Worm (Caenorhabditis elegans) whole organism, early embryonic: ENCODE measurements around the gene grd-4.

Experiments used
- ceh-13 ChIP-seq: fragments of 200-800 bp; sonication (Bioruptor generic); optimal IDR thresholded peaks from 2 replicates; lab custom pipeline; 2018; ENCODE audit warnings: mild to moderate bottlenecking, missing genetic modification characterization, missing compliant biosample characterization
- pes-1 ChIP-seq: fragments of 200-800 bp; sonication (Bioruptor generic); IDR thresholded peaks from 2 replicates; pipeline ENCODE4 v1.3.6; 2022; ENCODE audit warnings: missing genetic modification reagents, missing genetic modification characterization, missing compliant biosample characterization
- sea-1 ChIP-seq: fragments of 200-800 bp; sonication (Bioruptor generic); conservative IDR thresholded peaks from 2 replicates; pipeline ENCODE4 v1.3.6; 2022; ENCODE audit warnings: missing genetic modification characterization, missing compliant biosample characterization

DNA sequence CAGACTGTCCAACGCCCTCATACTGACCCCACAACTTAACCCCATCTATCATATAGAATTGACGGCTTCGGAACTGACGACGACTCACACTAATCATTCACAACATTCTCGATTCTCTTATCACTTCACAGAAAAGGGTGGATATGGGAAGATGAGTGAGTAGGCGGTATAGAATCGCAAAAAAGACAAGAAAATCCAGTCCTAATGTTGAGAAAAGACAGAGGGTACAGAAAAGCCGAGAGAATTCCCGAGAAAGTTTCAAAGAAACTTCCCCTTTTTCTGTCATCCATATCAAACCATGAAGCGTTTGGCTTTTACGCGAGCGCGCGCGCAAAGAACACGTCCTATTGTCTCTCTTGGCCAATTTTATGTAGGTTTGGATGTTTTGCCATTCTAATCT is 3.2 kb downstream of the grd-4 start:
- TF ChIP-seq sea-1 (GFP tag; lab: Robert Waterston, UW): no peak
- no peak for TF ChIP-seq pes-1 (GFP tag; lab: Robert Waterston, UW)
- TF ChIP-seq ceh-13 (GFP tag; lab: Kevin White, UChicago): no peak
